Fruit fly (Drosophila melanogaster) whole organism, larva: ENCODE results near the gene CG9497.

ENCODE experiments used
- noc ChIP-seq: fragments of 200-800 bp; sonication (Bioruptor generic); optimal IDR thresholded peaks from 3 replicates; lab custom pipeline; 2019; ENCODE audit warnings: missing biosample characterization, mild to moderate bottlenecking, missing genetic modification characterization, moderate library complexity

CG9497 gene

dm6 chr2L:6308651-6309050 is 39.6 kb downstream of the CG9497 start, which contains the start of the genes CG43922 and CG13984:
Gene CG43922, minus strand, starts transcription at chr2L:6308751.
Gene CG13984, plus strand, starts transcription at chr2L:6308819.
- no peak for TF ChIP-seq noc (tag; lab: Kevin White, UChicago)

- no peak for TF ChIP-seq noc (tag; lab: Kevin White, UChicago)
These were observed 41.3 kb downstream of the CG9497 start for dm6 chr2L:6306895-6307294.

dm6 chr2L:6301616-6302015 is 46.6 kb downstream of the CG9497 start:
- no peak for TF ChIP-seq noc (tag; lab: Kevin White, UChicago)
